Fruit fly (Drosophila melanogaster): ENCODE results near the gene Mkp.

Mkp gene

DNA sequence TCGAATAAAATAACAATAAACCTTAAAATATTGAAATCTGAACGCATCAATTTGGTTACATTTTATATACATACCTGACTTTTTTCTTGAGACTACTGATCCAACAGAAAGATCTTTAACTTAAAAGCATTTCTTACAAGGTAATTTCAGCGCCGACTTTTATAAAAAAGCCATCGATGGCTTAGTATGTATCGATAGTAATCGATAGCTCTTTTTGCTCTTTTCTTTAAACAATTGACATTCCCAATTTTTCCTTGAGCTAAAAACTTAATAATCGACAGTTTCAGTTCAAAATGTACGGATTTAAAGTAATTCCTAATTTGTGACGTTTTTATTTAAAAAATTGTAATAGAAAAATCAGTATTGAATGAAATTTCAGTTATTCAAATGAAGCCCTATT, 9.8 kb downstream of the Mkp start (continued):
- peak; percentile 85 for TF ChIP-seq nerfin-2 (GFP tag; IDR thresholded peaks at IDR 0.05; ENCODE audit: partially characterized antibody)
- peak; percentile 84 for TF ChIP-seq Dp (GFP tag; optimal IDR thresholded peaks at IDR 0.05)
- TF ChIP-seq CG2116 (GFP tag; optimal IDR thresholded peaks at IDR 0.05) = peak; percentile 86
- TF ChIP-seq CG3163 (GFP tag; optimal IDR thresholded peaks at IDR 0.05) = no peak
- no peak for TF ChIP-seq CG17328 (GFP tag; IDR thresholded peaks at IDR 0.05)
- TF ChIP-seq CG6791 (GFP tag; IDR thresholded peaks at IDR 0.05; ENCODE audit: partially characterized antibody) = peak; percentile 88
- no peak for TF ChIP-seq Lpt (GFP tag; optimal IDR thresholded peaks at IDR 0.05)
- TF ChIP-seq gsb-n (tag; optimal IDR thresholded peaks at IDR 0.05) = no peak
- TF ChIP-seq bowl (GFP tag; IDR thresholded peaks at IDR 0.05) = no peak
- peak; percentile 88 for TF ChIP-seq E2f2 (GFP tag; IDR thresholded peaks at IDR 0.05)
- TF ChIP-seq Doc3 (GFP tag; IDR thresholded peaks at IDR 0.05; ENCODE audit: partially characterized antibody) = peak; percentile 87
- TF ChIP-seq CG30020 (tag; optimal IDR thresholded peaks at IDR 0.05) = peak; percentile 2
- no peak for TF ChIP-seq danr (GFP tag; IDR thresholded peaks at IDR 0.05)
- TF ChIP-seq PHDP (tag; optimal IDR thresholded peaks at IDR 0.05) = peak; percentile 18
- TF ChIP-seq pita (GFP tag; optimal IDR thresholded peaks at IDR 0.05) = no peak
- peak; percentile 1 for TF ChIP-seq CG10147 (GFP tag; optimal IDR thresholded peaks at IDR 0.05)
- TF ChIP-seq lab (GFP tag; optimal IDR thresholded peaks at IDR 0.05) = no peak
- TF ChIP-seq CG1529 (GFP tag; optimal IDR thresholded peaks at IDR 0.05) = no peak
- TF ChIP-seq Sox100B (GFP tag; optimal IDR thresholded peaks at IDR 0.05) = no peak
- TF ChIP-seq Stat92E (GFP tag; optimal IDR thresholded peaks at IDR 0.05) = no peak
- TF ChIP-seq MTF-1 (GFP tag; optimal IDR thresholded peaks at IDR 0.05; ENCODE audit: borderline replicate concordance) = no peak
- TF ChIP-seq D19A (tag; optimal IDR thresholded peaks at IDR 0.05) = peak; percentile 23
- no peak for TF ChIP-seq h (optimal IDR thresholded peaks at IDR 0.05)
- no peak for TF ChIP-seq Bteb2 (GFP tag; optimal IDR thresholded peaks at IDR 0.05)
- TF ChIP-seq ham (GFP tag; IDR thresholded peaks at IDR 0.05) = no peak
- TF ChIP-seq CHES-1-like (GFP tag; optimal IDR thresholded peaks at IDR 0.05) = no peak
- no peak for TF ChIP-seq ind (GFP tag; optimal IDR thresholded peaks at IDR 0.05)
- no peak for TF ChIP-seq B-H1 (GFP tag; IDR thresholded peaks at IDR 0.05)
- TF ChIP-seq CG7839 (tag; optimal IDR thresholded peaks at IDR 0.05) = no peak
- TF ChIP-seq tin (GFP tag; optimal IDR thresholded peaks at IDR 0.05) = no peak
- TF ChIP-seq ase (GFP tag; IDR thresholded peaks at IDR 0.05) = no peak
- TF ChIP-seq Med (GFP tag) = peak; percentile 65
- TF ChIP-seq chif (GFP tag; optimal IDR thresholded peaks at IDR 0.05) = no peak
- TF ChIP-seq dimm (GFP tag; IDR thresholded peaks at IDR 0.05) = no peak
- peak; percentile 3 for TF ChIP-seq CG2712 (tag; optimal IDR thresholded peaks at IDR 0.05)
- TF ChIP-seq nmo (GFP tag; optimal IDR thresholded peaks at IDR 0.05) = peak; percentile 19
- TF ChIP-seq Atf-2 (GFP tag; optimal IDR thresholded peaks at IDR 0.05) = no peak
- TF ChIP-seq CG4282 (GFP tag; optimal IDR thresholded peaks at IDR 0.05) = no peak
- peak; percentile 20 for TF ChIP-seq Fer1 (GFP tag; optimal IDR thresholded peaks at IDR 0.05)
- TF ChIP-seq CG33557 (GFP tag; optimal IDR thresholded peaks at IDR 0.05) = no peak
- TF ChIP-seq CG14965 (GFP tag; optimal IDR thresholded peaks at IDR 0.05; ENCODE audit: borderline replicate concordance) = no peak
- peak; percentile 55 for TF ChIP-seq sd (tag; optimal IDR thresholded peaks at IDR 0.05)
- no peak for TF ChIP-seq disco-r (GFP tag; optimal IDR thresholded peaks at IDR 0.05)
- no peak for TF ChIP-seq chinmo (GFP tag; IDR thresholded peaks at IDR 0.05; ENCODE audit: partially characterized antibody)
- TF ChIP-seq row (GFP tag; IDR thresholded peaks at IDR 0.05) = no peak; the same call in 2 of the 3 replicates
- peak; percentile 80 for TF ChIP-seq CG16813 (GFP tag; IDR thresholded peaks at IDR 0.05; ENCODE audit: partially characterized antibody)
- TF ChIP-seq mld (GFP tag; IDR thresholded peaks at IDR 0.05; ENCODE audit: partially characterized antibody) = peak; percentile 86
- TF ChIP-seq sna (GFP tag; IDR thresholded peaks at IDR 0.05; ENCODE audit: partially characterized antibody) = peak; percentile 91
- no peak for TF ChIP-seq Dfd (GFP tag; optimal IDR thresholded peaks at IDR 0.05)
- TF ChIP-seq run (tag; optimal IDR thresholded peaks at IDR 0.05) = no peak
- TF ChIP-seq stwl (tag; optimal IDR thresholded peaks at IDR 0.05) = peak; percentile 71

All from whole organism, embryonic.